Fruit fly (Drosophila melanogaster): Measurements from ENCODE around the gene Mettl3.
A peak's percentile ranks its signal among the peaks of the same experiment; 100 is the strongest.

Mettl3 gene

dm6 chr3R:24073703-24074102, 41.7 kb downstream of the Mettl3 start (continued):
- TF ChIP-seq ERR (GFP tag; optimal IDR thresholded peaks at IDR 0.05) (no peak), scrt (GFP tag; optimal IDR thresholded peaks at IDR 0.05) (no peak), CG8478 (optimal IDR thresholded peaks at IDR 0.05) (no peak), CG14965 (GFP tag; optimal IDR thresholded peaks at IDR 0.05; ENCODE audit: borderline replicate concordance) (no peak), CG2129 (GFP tag; IDR thresholded peaks at IDR 0.05; ENCODE audit: partially characterized antibody) (no peak), MBD-R2 (GFP tag; IDR thresholded peaks at IDR 0.05) (no peak), CG13894 (tag; optimal IDR thresholded peaks at IDR 0.05) (peak; percentile 41), cwo (GFP tag; optimal IDR thresholded peaks at IDR 0.05) (peak; percentile 21), CG15011 (GFP tag; optimal IDR thresholded peaks at IDR 0.05) (no peak), Gsc (GFP tag; IDR thresholded peaks at IDR 0.05) (no peak), CG4820 (GFP tag; optimal IDR thresholded peaks at IDR 0.05) (no peak), CG11093 (GFP tag; IDR thresholded peaks at IDR 0.05) (no peak), az2 (GFP tag; optimal IDR thresholded peaks at IDR 0.05) (no peak), Doc3 (GFP tag; IDR thresholded peaks at IDR 0.05; ENCODE audit: partially characterized antibody) (no peak), Dp (GFP tag; optimal IDR thresholded peaks at IDR 0.05) (no peak), CG7839 (tag; optimal IDR thresholded peaks at IDR 0.05) (peak; percentile 44), CG1603 (tag; optimal IDR thresholded peaks at IDR 0.05) (no peak), dpn (GFP tag; optimal IDR thresholded peaks at IDR 0.05) (no peak), ewg (GFP tag; optimal IDR thresholded peaks at IDR 0.05) (no peak), CG11504 (tag; optimal IDR thresholded peaks at IDR 0.05) (peak; percentile 36), CoRest (tag; optimal IDR thresholded peaks at IDR 0.05) (peak; percentile 21), CG1233 (GFP tag; optimal IDR thresholded peaks at IDR 0.05) (no peak), Bdp1 (GFP tag; optimal IDR thresholded peaks at IDR 0.05) (no peak), CG13775 (GFP tag; optimal IDR thresholded peaks at IDR 0.05) (no peak), stwl (tag; optimal IDR thresholded peaks at IDR 0.05) (no peak), BtbVII (GFP tag; optimal IDR thresholded peaks at IDR 0.05) (peak; percentile 51), unc-4 (GFP tag; IDR thresholded peaks at IDR 0.05; ENCODE audit: partially characterized antibody) (no peak), phol (tag; optimal IDR thresholded peaks at IDR 0.05) (no peak), psq (GFP tag; optimal IDR thresholded peaks at IDR 0.05) (no peak), nmo (GFP tag; optimal IDR thresholded peaks at IDR 0.05) (peak; percentile 3), ac (GFP tag; optimal IDR thresholded peaks at IDR 0.05) (no peak), jumu (GFP tag; optimal IDR thresholded peaks at IDR 0.05) (no peak), pfk (GFP tag; optimal IDR thresholded peaks at IDR 0.05) (no peak), Fer1 (GFP tag; optimal IDR thresholded peaks at IDR 0.05) (peak; percentile 56), Oli (tag; optimal IDR thresholded peaks at IDR 0.05) (peak; percentile 5), eve (GFP tag; optimal IDR thresholded peaks at IDR 0.05) (no peak), Ada2b (GFP tag; IDR thresholded peaks at IDR 0.05) (peak; percentile 5; the same call in 1 of the 2 replicates), YL-1 (GFP tag; optimal IDR thresholded peaks at IDR 0.05) (no peak), ranshi (GFP tag; IDR thresholded peaks at IDR 0.05) (0 out of 2 replicates have a peak, but pooled peaks have one; percentile 30), mam (GFP tag; optimal IDR thresholded peaks at IDR 0.05) (no peak), Ptx1 (GFP tag; IDR thresholded peaks at IDR 0.05) (0 out of 2 replicates have a peak, but pooled peaks have one; percentile 26), zf30C (GFP tag; optimal IDR thresholded peaks at IDR 0.05) (peak; percentile 8), Vsx1 (GFP tag; optimal IDR thresholded peaks at IDR 0.05) (no peak), Side (GFP tag; optimal IDR thresholded peaks at IDR 0.05) (no peak), D19B (GFP tag; optimal IDR thresholded peaks at IDR 0.05) (no peak), CG4360 (GFP tag; IDR thresholded peaks at IDR 0.05) (no peak), crc (GFP tag; optimal IDR thresholded peaks at IDR 0.05) (no peak), CG11560 (tag; IDR thresholded peaks at IDR 0.05) (no peak), CG8388 (GFP tag; optimal IDR thresholded peaks at IDR 0.05) (no peak), CG9727 (GFP tag; optimal IDR thresholded peaks at IDR 0.05) (peak; percentile 2), CG9609 (GFP tag; optimal IDR thresholded peaks at IDR 0.05) (no peak)

Measured in whole organism, embryonic.